Fruit fly (Drosophila melanogaster): Measurements from ENCODE around the gene Eip74EF.

The Eip74EF gene

dm6 chr3L:17603528-17604414 lies 15.4 kb downstream of the Eip74EF start:
- no peak for TF ChIP-seq CG8478 (optimal IDR thresholded peaks at IDR 0.05)
- no peak for TF ChIP-seq CTCF (optimal IDR thresholded peaks at IDR 0.05)

dm6 chr3L:17596897-17597296 lies 22.2 kb downstream of the Eip74EF start:
- TF ChIP-seq CTCF (optimal IDR thresholded peaks at IDR 0.05) (peak; percentile 93), CG8478 (optimal IDR thresholded peaks at IDR 0.05) (no peak)

- no peak for TF ChIP-seq CG8478 (optimal IDR thresholded peaks at IDR 0.05)
- no peak for TF ChIP-seq CTCF (optimal IDR thresholded peaks at IDR 0.05)
Observed at dm6 chr3L:17595810-17596561, 23.1 kb downstream of the Eip74EF start.

dm6 chr3L:17593174-17593573 lies 26.0 kb downstream of the Eip74EF start:
- TF ChIP-seq CTCF (optimal IDR thresholded peaks at IDR 0.05) = no peak
- TF ChIP-seq CG8478 (optimal IDR thresholded peaks at IDR 0.05) = no peak

- TF ChIP-seq CG8478 (optimal IDR thresholded peaks at IDR 0.05) = no peak
- no peak for TF ChIP-seq CTCF (optimal IDR thresholded peaks at IDR 0.05)
Observed at dm6 chr3L:17591217-17591467, 28.0 kb downstream of the Eip74EF start.

DNA sequence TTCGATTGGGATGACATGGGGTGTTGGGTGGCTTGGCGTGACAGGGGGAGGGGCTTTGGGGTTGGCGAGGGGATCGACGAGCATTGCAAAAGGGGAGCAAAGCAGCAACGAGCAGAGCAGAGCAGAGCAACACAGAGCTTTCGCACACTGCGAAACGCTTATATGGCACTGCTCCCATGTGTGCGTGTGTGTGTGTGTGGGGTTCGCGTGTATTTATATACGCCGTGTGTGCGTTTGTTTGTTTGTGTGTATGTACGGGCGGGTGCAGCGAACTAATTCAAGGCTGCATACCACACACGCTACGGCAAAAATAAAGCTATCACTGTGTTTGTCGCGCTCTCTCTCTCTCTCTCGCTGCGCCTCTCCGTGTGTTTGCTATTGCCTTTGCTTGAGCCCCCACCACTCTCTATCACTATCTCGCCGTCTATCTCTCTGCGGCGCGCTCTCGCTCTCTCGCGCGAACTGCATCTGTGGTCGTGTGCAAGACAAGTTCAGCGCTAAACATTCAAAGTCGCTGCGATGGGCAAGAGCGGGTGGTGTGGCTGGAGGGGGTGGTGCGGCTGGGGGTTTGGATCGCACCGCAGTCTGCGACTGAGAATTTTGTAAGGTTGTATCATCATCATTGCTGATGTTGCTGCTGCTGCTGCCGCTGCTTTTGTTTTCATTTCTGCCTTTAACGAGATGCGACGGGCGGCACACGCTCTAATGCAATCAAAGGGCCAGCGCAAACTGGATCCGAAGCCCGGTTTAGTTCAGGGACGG lies 28.5 kb downstream of the Eip74EF start:
- TF ChIP-seq CG8478 (optimal IDR thresholded peaks at IDR 0.05) (no peak), CTCF (optimal IDR thresholded peaks at IDR 0.05) (no peak)

- TF ChIP-seq CG8478 (optimal IDR thresholded peaks at IDR 0.05) (no peak), CTCF (optimal IDR thresholded peaks at IDR 0.05) (no peak)
Observed at dm6 chr3L:17590049-17590448, 29.1 kb downstream of the Eip74EF start.

- TF ChIP-seq CTCF (optimal IDR thresholded peaks at IDR 0.05) (no peak), CG8478 (optimal IDR thresholded peaks at IDR 0.05) (no peak)
Observed at dm6 chr3L:17588686-17589085, 30.4 kb downstream of the Eip74EF start.

dm6 chr3L:17587897-17588296 lies 31.2 kb downstream of the Eip74EF start:
- TF ChIP-seq CTCF (optimal IDR thresholded peaks at IDR 0.05) = no peak
- TF ChIP-seq CG8478 (optimal IDR thresholded peaks at IDR 0.05) = no peak

DNA sequence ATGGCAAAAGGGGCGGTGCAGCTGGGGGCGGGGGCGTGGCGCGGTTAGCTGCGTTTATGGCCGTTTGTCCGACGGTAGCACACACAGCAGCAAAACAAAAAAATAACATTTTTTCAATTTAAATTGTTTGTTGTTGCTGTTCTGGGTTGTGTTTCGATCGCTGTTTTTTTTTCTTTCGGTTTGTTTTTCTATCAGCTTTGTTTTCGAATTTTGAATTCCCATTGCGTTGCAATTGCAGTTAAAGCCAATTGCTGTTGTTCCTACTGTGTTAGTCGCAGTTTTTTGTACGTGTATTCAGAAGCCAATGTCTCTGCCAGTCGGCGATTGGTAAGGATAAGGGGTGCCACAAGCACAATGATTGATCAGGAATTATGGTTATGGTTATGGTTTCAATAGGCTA lies 31.8 kb downstream of the Eip74EF start:
- TF ChIP-seq CTCF (optimal IDR thresholded peaks at IDR 0.05) (no peak), CG8478 (optimal IDR thresholded peaks at IDR 0.05) (no peak)

DNA sequence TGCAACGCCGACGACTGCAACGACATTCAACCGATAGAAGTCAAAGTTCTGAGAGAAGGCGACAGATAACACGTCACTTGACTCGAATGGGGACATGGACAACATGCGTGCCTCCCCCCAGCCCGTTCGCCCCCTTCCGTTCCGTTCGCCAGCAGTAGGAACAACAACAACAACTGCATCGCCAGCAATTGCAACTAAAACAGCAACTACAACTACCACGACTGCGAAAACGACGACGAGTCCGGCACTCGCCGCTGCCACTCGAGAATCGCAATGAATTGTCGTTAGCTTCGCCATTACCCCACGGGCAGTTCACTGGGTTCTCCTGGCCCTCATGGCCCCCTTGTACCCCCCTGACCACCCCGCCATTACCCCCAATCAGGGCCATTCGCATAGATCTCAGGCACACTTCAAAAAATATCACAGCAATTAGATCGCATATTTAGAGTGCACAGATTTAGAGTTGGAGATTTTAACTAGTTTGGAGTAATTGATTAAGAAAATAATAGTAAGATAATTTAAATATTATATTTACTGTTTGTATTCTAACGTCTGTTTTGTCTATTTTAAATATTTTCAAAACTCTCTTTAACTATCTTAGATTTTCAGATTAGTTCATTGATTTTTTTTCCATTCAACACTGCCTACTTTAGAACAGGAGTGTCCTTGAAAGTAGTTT lies 32.6 kb downstream of the Eip74EF start:
- no peak for TF ChIP-seq CG8478 (optimal IDR thresholded peaks at IDR 0.05)
- no peak for TF ChIP-seq CTCF (optimal IDR thresholded peaks at IDR 0.05)

DNA sequence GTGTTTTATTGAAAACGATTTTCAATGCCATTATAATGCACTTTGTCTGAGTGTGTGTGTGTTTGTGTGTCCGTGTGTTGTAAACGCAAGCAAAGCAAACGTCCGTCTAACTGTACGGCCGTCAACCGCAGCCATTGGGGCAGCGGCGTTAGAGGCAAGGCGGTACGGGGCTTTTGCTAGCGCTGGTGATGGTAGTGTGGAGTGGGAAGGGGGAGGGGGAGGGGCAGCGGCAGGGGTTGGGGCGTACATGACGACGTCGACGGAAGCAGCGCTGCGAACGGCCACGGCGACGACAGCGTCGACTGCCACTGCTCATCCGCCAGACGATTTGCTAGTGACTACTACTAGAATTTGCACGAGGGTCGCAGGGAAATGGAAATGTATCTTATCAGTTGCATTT lies 34.4 kb downstream of the Eip74EF start:
- no peak for TF ChIP-seq CG8478 (optimal IDR thresholded peaks at IDR 0.05)
- TF ChIP-seq CTCF (optimal IDR thresholded peaks at IDR 0.05) = no peak

- TF ChIP-seq CG8478 (optimal IDR thresholded peaks at IDR 0.05) = no peak
- peak in 1 of 2 experiments; percentile 56 for TF ChIP-seq CTCF (optimal IDR thresholded peaks at IDR 0.05)
Observed at dm6 chr3L:17579626-17580025, 39.5 kb downstream of the Eip74EF start.

DNA sequence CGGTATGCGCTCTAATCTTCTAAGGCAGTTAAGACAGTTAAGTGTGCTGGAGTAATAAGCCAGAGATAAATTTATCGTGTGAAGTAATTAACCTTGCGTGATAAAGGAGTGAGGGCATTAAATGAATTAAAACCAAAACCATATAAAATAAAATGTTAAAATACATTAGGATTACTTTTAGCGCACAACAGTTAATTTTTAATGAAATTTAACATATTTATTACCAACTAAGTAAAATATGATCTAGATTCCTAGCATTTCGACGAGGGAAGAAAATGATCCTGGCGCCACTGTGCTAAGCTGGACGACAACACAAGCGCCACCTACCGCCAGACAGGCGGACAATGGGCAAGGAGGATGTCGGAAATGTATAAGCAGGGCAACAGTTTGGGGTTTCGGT lies 40.0 kb downstream of the Eip74EF start:
- TF ChIP-seq CG8478 (optimal IDR thresholded peaks at IDR 0.05) (no peak), CTCF (optimal IDR thresholded peaks at IDR 0.05) (peak; percentile 73 to 78)

DNA sequence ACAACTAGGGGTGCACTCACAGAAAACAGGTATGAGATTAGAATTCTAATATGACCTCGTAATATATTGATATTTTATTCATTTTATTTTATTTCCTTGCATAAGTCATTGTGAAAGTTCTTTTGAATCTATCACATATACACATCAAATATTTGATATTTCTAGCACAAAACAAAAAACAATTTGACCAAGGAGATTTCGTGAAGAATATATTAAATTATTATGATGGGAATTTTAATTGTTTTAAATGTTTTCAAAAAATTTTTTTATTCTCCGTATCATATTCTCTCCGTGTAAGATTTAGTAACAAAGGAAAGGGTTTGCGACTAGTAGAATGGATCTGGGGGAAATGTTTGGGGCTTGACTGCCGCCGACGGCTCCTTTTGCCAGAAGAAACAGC lies 40.7 kb downstream of the Eip74EF start:
- no peak for TF ChIP-seq CTCF (optimal IDR thresholded peaks at IDR 0.05)
- no peak for TF ChIP-seq CG8478 (optimal IDR thresholded peaks at IDR 0.05)

All from S2 (cell line).